Worm (Caenorhabditis elegans) whole organism, L4/young adult: Measurements from ENCODE around the gene mup-2.

Experiments used
- W03F9.2 ChIP-seq: fragments of 150-350 bp; optimal IDR thresholded peaks from 2 replicates; lab custom pipeline; 2014; ENCODE audit warnings: missing biosample characterization, missing genetic modification characterization
- dao-5 ChIP-seq: sonication (generic microtip); optimal IDR thresholded peaks from 2 replicates; lab custom pipeline; 2016; ENCODE audit warnings: missing genotype, missing genetic modification characterization, moderate library complexity, missing compliant biosample characterization
- him-1 ChIP-seq: sonication (generic microtip); optimal IDR thresholded peaks from 2 replicates; lab custom pipeline; 2016; ENCODE audit warnings: missing genotype, missing genetic modification reagents, missing genetic modification characterization, missing compliant biosample characterization

The mup-2 gene

ce11 chrX:6430510-6430909 lies 20.5 kb upstream of the mup-2 start, which contains the start of gene ctsa-2:
ctsa-2 (minus strand) TSS chrX:6430610.
- TF ChIP-seq W03F9.2 (tag; lab: Kevin White, UChicago) = no peak
- TF ChIP-seq him-1 (tag; lab: Kevin White, UChicago) = no peak
- no peak for TF ChIP-seq dao-5 (tag; lab: Kevin White, UChicago)

DNA sequence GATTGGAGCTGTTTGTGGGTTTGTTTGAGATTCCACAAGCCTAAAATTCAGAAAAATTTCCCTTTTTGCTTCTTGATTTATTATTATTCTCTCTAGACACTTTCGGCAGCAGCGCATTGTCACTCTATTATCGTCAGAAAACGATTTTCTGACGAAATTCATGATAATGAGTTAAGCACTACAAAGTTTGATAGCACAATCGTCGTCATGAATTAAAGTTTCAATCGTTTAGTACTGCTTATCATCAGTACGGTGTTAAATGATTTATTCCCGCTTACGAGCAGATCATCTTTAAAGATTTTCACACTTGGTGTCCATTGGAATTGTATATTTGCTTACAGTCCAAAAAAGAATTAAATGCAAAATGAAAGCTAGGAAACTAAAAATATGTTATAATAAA lies 19.5 kb upstream of the mup-2 start:
- TF ChIP-seq dao-5 (tag; lab: Kevin White, UChicago) = no peak
- no peak for TF ChIP-seq W03F9.2 (tag; lab: Kevin White, UChicago)
- TF ChIP-seq him-1 (tag; lab: Kevin White, UChicago) = no peak

ce11 chrX:6427147-6427546 lies 17.1 kb upstream of the mup-2 start:
- TF ChIP-seq W03F9.2 (tag; lab: Kevin White, UChicago) (no peak), him-1 (tag; lab: Kevin White, UChicago) (no peak)

DNA sequence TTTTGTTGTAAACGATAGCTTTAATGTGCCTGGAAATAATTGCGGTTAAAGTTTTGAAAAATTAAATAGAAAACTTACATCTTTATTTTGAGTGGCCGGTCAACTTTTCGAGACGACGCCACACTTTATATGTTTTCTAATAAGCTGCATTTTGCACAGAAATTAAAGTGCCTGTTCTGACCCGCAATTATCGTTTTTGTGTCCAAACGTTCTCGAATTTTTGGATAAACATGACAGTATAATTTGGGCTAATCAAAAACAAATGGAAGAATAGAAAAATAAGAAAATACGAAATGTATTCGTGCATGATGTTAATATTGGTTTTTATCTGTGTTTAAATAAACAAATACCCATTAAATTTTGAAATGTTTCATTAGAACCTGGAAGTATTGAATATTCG lies 10.7 kb upstream of the mup-2 start, which contains the start of gene K10C2.12:
TSS of gene K10C2.12 (minus strand) at position 101 of the 400 bp plus-strand sequence.
- TF ChIP-seq dao-5 (tag; lab: Kevin White, UChicago) = no peak
- no peak for TF ChIP-seq him-1 (tag; lab: Kevin White, UChicago)
- no peak for TF ChIP-seq W03F9.2 (tag; lab: Kevin White, UChicago)

- TF ChIP-seq W03F9.2 (tag; lab: Kevin White, UChicago) = no peak
- TF ChIP-seq him-1 (tag; lab: Kevin White, UChicago) = no peak
- no peak for TF ChIP-seq dao-5 (tag; lab: Kevin White, UChicago)
These were observed 9.1 kb upstream of the mup-2 start for ce11 chrX:6419113-6419512.

DNA sequence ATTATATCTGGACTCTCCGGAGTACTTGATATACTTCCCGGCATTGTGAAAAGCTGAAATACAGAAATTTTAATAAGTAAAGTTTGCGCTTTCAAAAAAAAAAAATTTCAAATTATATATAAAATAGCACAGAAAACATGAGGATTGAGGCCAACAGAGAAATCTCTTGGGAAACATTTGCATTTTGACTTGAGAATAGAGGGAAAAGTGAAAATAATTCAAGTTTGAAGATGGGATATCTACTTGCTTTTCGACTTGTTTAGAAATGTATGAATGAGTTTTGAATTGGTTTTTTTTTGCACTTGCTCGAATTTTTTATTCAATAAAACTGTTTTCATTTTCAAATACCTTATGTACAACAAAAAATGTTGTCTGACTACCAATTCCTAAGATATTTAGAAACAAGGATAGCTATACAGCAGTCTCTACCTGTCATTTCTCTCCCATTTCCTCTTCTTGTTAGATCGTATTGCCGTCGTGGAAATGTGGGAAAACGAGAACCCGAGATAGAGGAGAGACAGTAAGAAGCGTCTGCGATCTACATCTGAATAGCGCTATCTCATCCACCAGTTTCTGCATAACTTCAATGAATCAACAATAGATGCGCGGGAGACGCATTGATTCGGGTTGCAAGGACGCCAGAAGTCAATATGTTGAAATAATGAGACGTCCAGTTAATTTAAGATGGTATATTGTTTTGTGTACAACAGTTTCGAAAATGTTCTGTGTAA lies 6.5 kb upstream of the mup-2 start, which contains the start of gene T22E5.6:
TSS of gene T22E5.6 (minus strand) at position 51 of the 731 bp plus-strand sequence.
- TF ChIP-seq him-1 (tag; lab: Kevin White, UChicago) = no peak
- TF ChIP-seq W03F9.2 (tag; lab: Kevin White, UChicago) = no peak
- no peak for TF ChIP-seq dao-5 (tag; lab: Kevin White, UChicago)

DNA sequence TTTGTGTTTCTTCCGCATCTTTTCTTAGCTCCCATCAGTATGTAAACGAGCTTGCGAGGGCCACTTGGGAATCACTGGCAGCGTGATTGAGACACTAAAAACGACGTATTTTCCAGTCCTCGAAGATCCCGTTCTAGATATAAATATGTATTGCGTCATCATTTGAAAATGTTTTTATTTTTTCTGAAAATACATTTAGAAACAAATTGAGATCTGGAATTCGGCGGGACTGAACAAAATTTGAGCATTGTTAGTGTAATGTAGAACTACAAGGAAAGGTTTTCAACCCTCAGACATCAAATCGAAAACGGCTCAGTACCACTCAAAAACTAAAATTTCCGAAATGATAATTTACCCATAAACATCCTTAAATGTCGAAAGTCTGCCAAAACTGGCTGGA lies 3.6 kb upstream of the mup-2 start:
- TF ChIP-seq W03F9.2 (tag; lab: Kevin White, UChicago) (no peak), dao-5 (tag; lab: Kevin White, UChicago) (no peak), him-1 (tag; lab: Kevin White, UChicago) (no peak)

ce11 chrX:6412575-6412974 lies 2.5 kb upstream of the mup-2 start, which contains the start of gene T22E5.1:
T22E5.1 (plus strand) TSS chrX:6412875.
- TF ChIP-seq W03F9.2 (tag; lab: Kevin White, UChicago) (no peak), dao-5 (tag; lab: Kevin White, UChicago) (no peak), him-1 (tag; lab: Kevin White, UChicago) (no peak)

DNA sequence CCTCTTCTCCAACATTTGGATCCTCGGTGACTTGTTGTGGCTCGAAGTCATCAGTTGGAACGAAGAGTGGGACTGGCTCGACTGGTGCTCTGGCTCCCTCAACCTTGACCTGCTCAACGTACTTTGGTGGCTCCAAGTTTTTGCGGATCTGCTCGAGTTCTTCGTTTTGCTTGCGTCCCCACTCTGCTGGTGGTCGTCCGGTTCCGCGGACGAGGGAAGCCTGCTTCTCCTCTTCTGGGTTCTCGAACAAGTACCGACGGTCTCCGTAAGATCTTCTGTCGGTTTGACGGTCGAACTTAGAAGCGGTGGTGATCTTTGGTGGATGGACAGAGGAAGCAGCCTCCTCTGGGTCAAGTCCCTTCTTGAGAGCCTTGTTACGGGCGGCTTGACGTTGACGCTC lies 1.3 kb downstream of the mup-2 start:
- TF ChIP-seq dao-5 (tag; lab: Kevin White, UChicago) (no peak), him-1 (tag; lab: Kevin White, UChicago) (no peak), W03F9.2 (tag; lab: Kevin White, UChicago) (no peak)

DNA sequence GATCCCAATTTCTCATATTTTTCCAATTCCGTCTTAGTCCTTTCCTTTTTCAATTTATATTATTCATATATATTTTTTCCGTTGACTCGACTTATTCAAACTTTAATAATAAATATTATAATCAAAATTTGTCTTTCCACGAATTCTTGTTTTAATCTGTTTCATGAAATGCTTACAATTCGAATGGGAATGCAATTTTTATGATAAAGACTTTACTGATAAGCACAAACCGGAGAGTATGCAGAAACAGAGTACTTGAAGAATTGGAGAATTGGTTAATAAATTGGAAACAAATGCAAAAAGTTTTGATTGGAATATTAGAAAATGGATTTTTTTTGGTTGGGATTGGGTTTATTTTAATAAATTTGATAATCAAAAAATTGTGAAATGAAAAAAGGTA lies 1.7 kb downstream of the mup-2 start:
- TF ChIP-seq W03F9.2 (tag; lab: Kevin White, UChicago) (no peak), him-1 (tag; lab: Kevin White, UChicago) (no peak), dao-5 (tag; lab: Kevin White, UChicago) (no peak)

ce11 chrX:6407805-6408204 lies 2.2 kb downstream of the mup-2 start:
- no peak for TF ChIP-seq dao-5 (tag; lab: Kevin White, UChicago)
- no peak for TF ChIP-seq W03F9.2 (tag; lab: Kevin White, UChicago)
- TF ChIP-seq him-1 (tag; lab: Kevin White, UChicago) = no peak

ce11 chrX:6405905-6406304 lies 4.1 kb downstream of the mup-2 start:
- no peak for TF ChIP-seq W03F9.2 (tag; lab: Kevin White, UChicago)
- TF ChIP-seq dao-5 (tag; lab: Kevin White, UChicago) = no peak
- no peak for TF ChIP-seq him-1 (tag; lab: Kevin White, UChicago)

ce11 chrX:6403122-6403521 lies 6.9 kb downstream of the mup-2 start, which contains the start of gene glt-4:
glt-4 (plus strand) TSS chrX:6403422.
- TF ChIP-seq dao-5 (tag; lab: Kevin White, UChicago) = no peak
- TF ChIP-seq him-1 (tag; lab: Kevin White, UChicago) = no peak
- no peak for TF ChIP-seq W03F9.2 (tag; lab: Kevin White, UChicago)

DNA sequence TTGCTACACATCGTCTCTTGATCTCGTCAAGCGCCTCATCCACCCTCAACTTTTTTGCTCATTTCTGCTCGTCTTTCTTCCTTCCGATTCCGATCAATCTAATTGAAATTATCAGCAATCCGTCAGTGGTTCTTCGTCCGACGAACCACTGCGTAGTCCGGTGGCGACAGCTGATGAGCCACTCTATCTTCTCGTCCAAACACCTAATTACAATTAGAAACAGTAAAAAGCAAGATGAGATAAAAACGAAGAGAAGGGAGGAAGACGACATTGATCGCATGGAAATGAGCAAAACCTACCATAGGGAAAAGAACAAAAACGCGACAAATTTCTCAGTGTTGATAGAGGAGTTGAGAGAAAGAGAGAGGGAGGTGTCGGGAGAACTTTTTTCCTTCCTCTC lies 10.6 kb downstream of the mup-2 start:
- TF ChIP-seq dao-5 (tag; lab: Kevin White, UChicago) = no peak
- TF ChIP-seq W03F9.2 (tag; lab: Kevin White, UChicago) = no peak
- no peak for TF ChIP-seq him-1 (tag; lab: Kevin White, UChicago)
